Worm (Caenorhabditis elegans) whole organism, young adult: ENCODE data around the gene fipr-29.
A peak's percentile ranks its signal among the peaks of the same experiment; 100 is the strongest.

ENCODE experiments used
- B0019.2 ChIP-seq: fragments of 200-800 bp; sonication (Bioruptor generic); conservative IDR thresholded peaks from 2 replicates; pipeline ENCODE4 v1.3.6; 2022; ENCODE audit warnings: missing genetic modification reagents, missing genetic modification characterization, missing compliant biosample characterization
- B0336.3 ChIP-seq: fragments of 200-800 bp; sonication (Bioruptor generic); IDR thresholded peaks from 2 replicates; pipeline ENCODE4 v1.3.6; 2022; ENCODE audit warnings: missing genetic modification characterization, missing compliant biosample characterization
- C06A6.2 ChIP-seq: fragments of 200-800 bp; sonication (Bioruptor generic); conservative IDR thresholded peaks from 2 replicates; pipeline ENCODE4 v1.3.6; 2022; ENCODE audit warnings: missing genetic modification characterization, missing compliant biosample characterization
- F10E7.11 ChIP-seq: sonication (generic microtip); optimal IDR thresholded peaks from 2 replicates; lab custom pipeline; 2017; ENCODE audit warnings: mild to moderate bottlenecking, missing genetic modification characterization, moderate library complexity, missing compliant biosample characterization
- F22D6.2 ChIP-seq: sonication (generic microtip); optimal IDR thresholded peaks from 2 replicates; lab custom pipeline; 2016; ENCODE audit warnings: mild to moderate bottlenecking, missing genetic modification characterization, missing compliant biosample characterization
- F55B11.4 ChIP-seq: sonication (generic microtip); optimal IDR thresholded peaks from 2 replicates; lab custom pipeline; 2016; ENCODE audit warnings: missing compliant biosample characterization, missing genetic modification characterization, borderline replicate concordance; ENCODE audit not compliant: insufficient read depth
- K11D2.4 ChIP-seq: fragments of 200-800 bp; sonication (Bioruptor generic); IDR thresholded peaks from 2 replicates; pipeline ENCODE4 v1.3.6; 2022; ENCODE audit warnings: missing genetic modification reagents, missing genetic modification characterization, missing compliant biosample characterization
- Y67H2A.10 ChIP-seq: fragments of 200-800 bp; sonication (Bioruptor generic); conservative IDR thresholded peaks from 2 replicates; pipeline ENCODE4 v1.3.6; 2022; ENCODE audit warnings: missing genetic modification reagents, missing genetic modification characterization, missing compliant biosample characterization
- ZK185.1 ChIP-seq: sonication (generic microtip); optimal IDR thresholded peaks from 2 replicates; lab custom pipeline; 2016; ENCODE audit warnings: mild to moderate bottlenecking, missing genetic modification characterization, missing compliant biosample characterization; ENCODE audit not compliant: poor library complexity, severe bottlenecking
- ama-1 ChIP-seq, 3 experiments: fragments of 150-350 bp in 1 of 3; sonication (generic microtip) in 2 of 3; optimal IDR thresholded peaks; 2 replicates each; lab custom pipeline; 2014 to 2018; ENCODE audit warnings: missing biosample characterization in 2 of 3, missing genetic modification characterization in 2 of 3, missing genetic modification reagents in 2 of 3
- attf-5 ChIP-seq: fragments of 200-800 bp; sonication (Bioruptor generic); optimal IDR thresholded peaks from 2 replicates; lab custom pipeline; 2018; ENCODE audit warnings: mild to moderate bottlenecking, missing genetic modification characterization, missing compliant biosample characterization
- cebp-1 ChIP-seq, 2 experiments: fragments of 200-800 bp in 1 of 2; sonication (Bioruptor generic) in 1 of 2; sonication (generic microtip) in 1 of 2; IDR thresholded peaks in 1 of 2; optimal IDR thresholded peaks in 1 of 2; 2 replicates each; pipeline versions ENCODE4 v1.3.6 to Lab custom; 2017 to 2022; ENCODE audit warnings: missing compliant biosample characterization in 2 of 2, missing genetic modification characterization in 2 of 2, mild to moderate bottlenecking in 1 of 2, missing genetic modification reagents in 1 of 2, moderate library complexity in 1 of 2
- ceh-27 ChIP-seq: fragments of 200-800 bp; sonication (Bioruptor generic); optimal IDR thresholded peaks from 2 replicates; lab custom pipeline; 2018; ENCODE audit warnings: mild to moderate bottlenecking, missing genetic modification characterization, moderate library complexity, missing compliant biosample characterization
- ceh-40 ChIP-seq: fragments of 200-800 bp; sonication (Bioruptor generic); IDR thresholded peaks from 2 replicates; pipeline ENCODE4 v1.3.6; 2022; ENCODE audit warnings: missing genetic modification characterization, missing compliant biosample characterization
- dox-1 ChIP-seq: fragments of 200-800 bp; sonication (Bioruptor generic); IDR thresholded peaks from 2 replicates; pipeline ENCODE4 v1.3.6; 2022; ENCODE audit warnings: missing genetic modification reagents, missing genetic modification characterization, missing compliant biosample characterization
- egl-44 ChIP-seq: fragments of 200-800 bp; sonication (Bioruptor generic); IDR thresholded peaks from 2 replicates; pipeline ENCODE4 v1.3.6; 2022; ENCODE audit warnings: missing genetic modification reagents, missing genetic modification characterization, missing compliant biosample characterization
- egrh-3 ChIP-seq: fragments of 200-800 bp; sonication (Bioruptor generic); IDR thresholded peaks from 2 replicates; pipeline ENCODE4 v1.3.6; 2022; ENCODE audit warnings: missing genetic modification reagents, missing genetic modification characterization, missing compliant biosample characterization
- hmg-1.2 ChIP-seq: fragments of 200-800 bp; sonication (Bioruptor generic); IDR thresholded peaks from 2 replicates; pipeline ENCODE4 v1.3.6; 2022; ENCODE audit warnings: missing genetic modification reagents, missing genetic modification characterization, missing compliant biosample characterization
- lin-35 ChIP-seq, 3 experiments: fragments of 150-350 bp in 2 of 3; sonication (generic microtip) in 1 of 3; optimal IDR thresholded peaks; 2 replicates each; lab custom pipeline; 2014 to 2018; ENCODE audit warnings: missing biosample characterization in 3 of 3, missing genetic modification characterization in 3 of 3, missing genetic modification reagents in 3 of 3
- lin-40 ChIP-seq: sonication (generic microtip); optimal IDR thresholded peaks from 2 replicates; lab custom pipeline; 2016; ENCODE audit warnings: missing genetic modification characterization, mild to moderate bottlenecking, missing compliant biosample characterization, missing genotype, missing genetic modification reagents
- madf-6 ChIP-seq: fragments of 200-800 bp; sonication (Bioruptor generic); IDR thresholded peaks from 2 replicates; pipeline ENCODE4 v1.3.6; 2022; ENCODE audit warnings: missing genetic modification reagents, missing genetic modification characterization, missing compliant biosample characterization
- mcd-1 ChIP-seq: fragments of 200-800 bp; sonication (Bioruptor generic); IDR thresholded peaks from 2 replicates; pipeline ENCODE4 v1.3.6; 2022; ENCODE audit warnings: missing genetic modification reagents, missing genetic modification characterization, missing compliant biosample characterization
- mxl-1 ChIP-seq: sonication (generic microtip); optimal IDR thresholded peaks from 2 replicates; lab custom pipeline; 2016; ENCODE audit warnings: missing genetic modification characterization, missing compliant biosample characterization
- nhr-80 ChIP-seq: sonication (generic microtip); optimal IDR thresholded peaks from 2 replicates; lab custom pipeline; 2016; ENCODE audit warnings: missing genetic modification characterization, missing compliant biosample characterization
- rec-8 ChIP-seq, 2 experiments: sonication (generic microtip); optimal IDR thresholded peaks; 2 replicates each; lab custom pipeline; 2016; ENCODE audit warnings: mild to moderate bottlenecking in 2 of 2, missing genetic modification characterization in 2 of 2, missing genetic modification reagents in 2 of 2, missing genotype in 2 of 2, missing biosample characterization in 1 of 2, missing compliant biosample characterization in 1 of 2, moderate library complexity in 1 of 2
- snpc-3.4 ChIP-seq: sonication (generic microtip); optimal IDR thresholded peaks from 2 replicates; lab custom pipeline; 2017; ENCODE audit warnings: missing genetic modification characterization, mild to moderate bottlenecking, missing compliant biosample characterization, antibody characterized with exemption, moderate library complexity, missing genotype, missing genetic modification reagents
- somi-1 ChIP-seq: fragments of 200-800 bp; sonication (Bioruptor generic); optimal IDR thresholded peaks from 2 replicates; lab custom pipeline; 2018; ENCODE audit warnings: mild to moderate bottlenecking, missing genetic modification characterization, missing compliant biosample characterization
- unc-62 ChIP-seq: fragments of 150-350 bp; optimal IDR thresholded peaks from 2 replicates; lab custom pipeline; 2014; ENCODE audit warnings: missing biosample characterization, missing genetic modification reagents, missing genetic modification characterization
- zfh-2 ChIP-seq: fragments of 200-800 bp; sonication (Bioruptor generic); conservative IDR thresholded peaks from 2 replicates; pipeline ENCODE4 v1.3.6; 2022; ENCODE audit warnings: missing genetic modification reagents, missing genetic modification characterization, missing compliant biosample characterization
- ztf-22 ChIP-seq: fragments of 200-800 bp; sonication (Bioruptor generic); optimal IDR thresholded peaks from 2 replicates; lab custom pipeline; 2018; ENCODE audit warnings: mild to moderate bottlenecking, missing genetic modification characterization, moderate library complexity, missing compliant biosample characterization
- ztf-26 ChIP-seq: sonication (generic microtip); optimal IDR thresholded peaks from 2 replicates; lab custom pipeline; 2017; ENCODE audit warnings: missing genetic modification characterization, missing compliant biosample characterization

Gene fipr-29

DNA sequence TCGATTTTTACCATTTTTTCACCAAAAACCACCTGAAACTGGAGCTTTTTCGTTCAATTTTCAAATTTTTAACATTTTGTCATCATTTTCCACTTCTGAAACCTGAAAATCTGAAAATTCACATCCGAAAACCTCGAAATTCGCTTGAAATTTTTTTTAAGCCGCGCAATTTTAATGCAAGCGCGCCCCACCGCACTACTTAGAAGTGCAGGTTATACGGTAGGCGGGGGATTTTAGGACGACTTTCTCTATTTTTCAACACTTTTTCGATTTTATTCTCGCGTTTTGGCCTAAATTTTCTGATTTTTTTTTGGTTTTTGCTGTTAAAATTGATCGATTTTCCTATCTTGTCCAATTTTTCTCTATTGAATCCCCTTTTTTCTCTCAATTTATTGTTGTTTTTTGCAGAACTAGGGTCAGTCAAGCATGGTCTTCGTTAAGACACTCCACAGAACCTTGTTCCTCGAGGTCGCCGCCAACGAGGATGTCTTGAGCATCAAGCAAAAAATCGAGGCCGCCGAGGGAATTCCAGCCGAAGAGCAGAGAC lies 7.8 kb upstream of the fipr-29 start, which contains the start of gene ubl-1 (continued):
- TF ChIP-seq mxl-1 (no peak), lin-40 (peak; percentile 61), ztf-22 (GFP tag; lab: Kevin White, UChicago) (no peak), madf-6 (GFP tag; lab: Robert Waterston, UW) (peak; percentile 74), unc-62 (no peak), rec-8 (tag; optimal IDR thresholded peaks at IDR 0.05; lab: Kevin White, UChicago) (no peak), C06A6.2 (GFP tag; lab: Robert Waterston, UW) (no peak; the same call in 1 of the 2 replicates), F22D6.2 (tag; lab: Kevin White, UChicago) (no peak), B0019.2 (GFP tag; lab: Robert Waterston, UW) (0 out of 2 replicates have a peak, but pooled peaks have one; percentile 27), B0336.3 (GFP tag; lab: Robert Waterston, UW) (no peak)

DNA sequence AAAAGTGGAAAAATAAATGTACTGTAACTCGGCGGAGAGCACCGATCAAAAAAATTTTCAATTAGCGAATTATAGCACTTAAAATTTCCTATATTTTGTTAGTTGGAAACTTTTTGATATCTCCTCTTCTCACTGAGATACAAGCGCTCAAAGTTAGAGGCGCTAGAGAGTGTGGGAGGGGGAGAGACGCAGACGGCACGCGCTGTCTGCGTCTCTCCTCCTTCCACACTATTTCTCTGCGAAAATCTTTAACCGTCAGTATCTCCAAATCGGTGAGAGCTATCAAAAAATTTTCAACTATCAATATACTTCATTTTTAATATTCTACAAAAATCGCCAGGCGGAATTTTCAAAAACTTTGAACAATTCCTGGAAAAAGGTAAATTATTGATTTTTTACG lies 6.6 kb upstream of the fipr-29 start:
- TF ChIP-seq ZK185.1 (tag; lab: Kevin White, UChicago) (no peak), Y67H2A.10 (no peak), mcd-1 (GFP tag; lab: Robert Waterston, UW) (peak; percentile 50; the same call in 1 of the 2 replicates), F55B11.4 (tag; lab: Kevin White, UChicago) (no peak), ama-1 (optimal IDR thresholded peaks at IDR 0.05; lab: Kevin White, UChicago) (no peak), ama-1 (GFP tag; optimal IDR thresholded peaks at IDR 0.05; lab: Kevin White, UChicago) (no peak), hmg-1.2 (peak; percentile 98), K11D2.4 (GFP tag; lab: Robert Waterston, UW) (no peak), C06A6.2 (GFP tag; lab: Robert Waterston, UW) (no peak), ceh-40 (GFP tag; lab: Robert Waterston, UW) (no peak)

DNA sequence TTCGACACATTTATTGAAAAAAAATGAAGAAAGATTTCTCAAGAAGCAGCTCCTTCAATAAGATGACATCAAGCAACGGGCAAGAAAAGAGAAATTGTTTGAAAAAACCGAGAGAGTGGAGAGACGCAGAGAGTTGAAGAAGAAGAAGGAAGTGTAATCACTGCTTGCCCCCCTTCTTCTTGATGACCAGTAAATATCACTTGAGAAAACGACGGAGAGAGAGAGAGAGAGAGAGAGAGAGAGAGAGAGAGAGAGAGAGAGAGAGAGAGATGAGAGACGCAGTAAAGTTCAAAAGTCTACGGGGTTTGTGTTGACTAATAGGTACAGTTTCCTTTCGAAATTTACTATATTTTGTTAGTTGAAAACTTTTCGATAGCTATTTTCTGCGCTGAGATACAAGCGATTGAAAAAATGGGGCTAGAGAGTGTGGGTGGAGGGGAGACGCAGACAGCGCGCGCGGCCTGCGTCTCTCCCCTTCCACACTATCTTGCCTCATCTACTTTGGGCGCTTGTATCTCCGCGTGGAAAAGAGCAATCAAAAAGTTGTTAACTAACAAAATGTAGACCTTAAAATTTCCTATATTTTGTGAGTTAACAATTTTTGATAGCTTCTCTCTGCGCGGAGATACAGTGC lies 5.8 kb upstream of the fipr-29 start:
- TF ChIP-seq zfh-2 (GFP tag; lab: Robert Waterston, UW) (0 out of 2 replicates have a peak, but pooled peaks have one; percentile 35), lin-35 (GFP tag; optimal IDR thresholded peaks at IDR 0.05; lab: Kevin White, UChicago) (peak in 1 of 3 experiments; percentile 46), lin-40 (peak; percentile 54), F10E7.11 (no peak), nhr-80 (tag; lab: Kevin White, UChicago) (peak; percentile 42), ceh-27 (GFP tag; lab: Kevin White, UChicago) (peak; percentile 59), mcd-1 (GFP tag; lab: Robert Waterston, UW) (peak; percentile 64), cebp-1 (GFP tag; IDR thresholded peaks at IDR 0.05; lab: Robert Waterston, UW) (no peak), cebp-1 (tag; optimal IDR thresholded peaks at IDR 0.05; lab: Kevin White, UChicago) (peak; percentile 75), egl-44 (GFP tag; lab: Robert Waterston, UW) (no peak), somi-1 (GFP tag; lab: Kevin White, UChicago) (peak; percentile 42), attf-5 (GFP tag; lab: Kevin White, UChicago) (peak; percentile 69), C06A6.2 (GFP tag; lab: Robert Waterston, UW) (no peak), ztf-26 (tag; lab: Kevin White, UChicago) (peak; percentile 52), dox-1 (GFP tag; lab: Robert Waterston, UW) (peak; percentile 48; the same call in 1 of the 2 replicates), snpc-3.4 (tag; lab: Kevin White, UChicago) (no peak), hmg-1.2 (peak; percentile 92), egrh-3 (GFP tag; lab: Robert Waterston, UW) (peak; percentile 43)
